Worm (Caenorhabditis elegans) whole organism, L1 larva: ENCODE results near the gene msrp-3.

Source experiments
- C16A3.4 ChIP-seq: fragments of 150-350 bp; optimal IDR thresholded peaks from 2 replicates; lab custom pipeline; 2014; ENCODE audit warnings: missing biosample characterization, missing genetic modification characterization
- F16B12.6 ChIP-seq: fragments of 150-350 bp; optimal IDR thresholded peaks from 2 replicates; lab custom pipeline; 2014; ENCODE audit warnings: missing biosample characterization, missing genetic modification characterization
- Y116A8C.19 ChIP-seq: sonication (generic microtip); optimal IDR thresholded peaks from 2 replicates; lab custom pipeline; 2016; ENCODE audit warnings: missing compliant biosample characterization, missing genetic modification characterization, borderline replicate concordance
- alr-1 ChIP-seq: fragments of 200-800 bp; sonication (Bioruptor generic); optimal IDR thresholded peaks from 2 replicates; lab custom pipeline; 2018; ENCODE audit warnings: borderline replicate concordance, mild to moderate bottlenecking, missing genetic modification characterization, missing compliant biosample characterization
- aly-2 ChIP-seq: fragments of 150-350 bp; optimal IDR thresholded peaks from 2 replicates; lab custom pipeline; 2014; ENCODE audit warnings: missing biosample characterization, missing genetic modification characterization
- blmp-1 ChIP-seq: fragments of 150-350 bp; optimal IDR thresholded peaks from 2 replicates; lab custom pipeline; 2014; ENCODE audit warnings: missing biosample characterization, missing genetic modification characterization
- ceh-82 ChIP-seq, 3 experiments: fragments of 150-350 bp in 1 of 3; sonication (generic microtip) in 2 of 3; optimal IDR thresholded peaks; 2 replicates each; lab custom pipeline; 2014 to 2017; ENCODE audit warnings: missing biosample characterization in 3 of 3, missing genetic modification characterization in 3 of 3
- dpl-1 ChIP-seq, 3 experiments: fragments of 150-350 bp in 2 of 3; sonication (generic microtip) in 1 of 3; optimal IDR thresholded peaks; 2 replicates each; lab custom pipeline; 2014 to 2017; ENCODE audit warnings: missing biosample characterization in 3 of 3, missing genetic modification characterization in 3 of 3, missing genetic modification reagents in 3 of 3
- dsc-1 ChIP-seq: sonication (generic microtip); optimal IDR thresholded peaks from 2 replicates; lab custom pipeline; 2016; ENCODE audit warnings: mild to moderate bottlenecking, missing genetic modification characterization, missing compliant biosample characterization
- egl-13 ChIP-seq: sonication (generic microtip); optimal IDR thresholded peaks from 2 replicates; lab custom pipeline; 2016; ENCODE audit warnings: missing genotype, missing genetic modification reagents, missing genetic modification characterization, missing compliant biosample characterization
- elt-2 ChIP-seq: sonication (generic microtip); optimal IDR thresholded peaks from 2 replicates; lab custom pipeline; 2016; ENCODE audit warnings: missing genetic modification characterization, mild to moderate bottlenecking, inconsistent platforms, missing compliant biosample characterization, missing genetic modification reagents
- fkh-8 ChIP-seq: sonication (generic microtip); optimal IDR thresholded peaks from 2 replicates; lab custom pipeline; 2016; ENCODE audit warnings: mild to moderate bottlenecking, missing genetic modification characterization, missing compliant biosample characterization
- hlh-17 ChIP-seq: fragments of 200-800 bp; sonication (Bioruptor generic); optimal IDR thresholded peaks from 2 replicates; lab custom pipeline; 2018; ENCODE audit warnings: missing genetic modification characterization, mild to moderate bottlenecking, missing compliant biosample characterization, moderate library complexity, borderline replicate concordance
- hpl-2 ChIP-seq: fragments of 150-350 bp; optimal IDR thresholded peaks from 2 replicates; lab custom pipeline; 2014; ENCODE audit warnings: missing biosample characterization, missing genetic modification reagents, missing genetic modification characterization
- isw-1 ChIP-seq: fragments of 200-800 bp; sonication (Bioruptor generic); IDR thresholded peaks from 2 replicates; pipeline ENCODE4 v1.3.6; 2022; ENCODE audit warnings: missing genetic modification characterization, missing compliant biosample characterization
- lin-15B ChIP-seq: fragments of 150-350 bp; sonication (generic microtip); optimal IDR thresholded peaks from 3 replicates; lab custom pipeline; 2014; ENCODE audit warnings: missing biosample characterization, missing genetic modification characterization
- lin-35 ChIP-seq, 2 experiments: fragments of 150-350 bp; optimal IDR thresholded peaks; 2 replicates each; lab custom pipeline; 2014; ENCODE audit warnings: missing biosample characterization in 2 of 2, missing genetic modification characterization in 2 of 2, missing genetic modification reagents in 2 of 2
- lin-39 ChIP-seq: fragments of 150-350 bp; optimal IDR thresholded peaks from 2 replicates; lab custom pipeline; 2014; ENCODE audit warnings: missing biosample characterization, missing genetic modification reagents, missing genetic modification characterization
- lir-3 ChIP-seq: sonication (generic microtip); optimal IDR thresholded peaks from 2 replicates; lab custom pipeline; 2016; ENCODE audit warnings: mild to moderate bottlenecking, missing genetic modification characterization, moderate library complexity, missing compliant biosample characterization; ENCODE audit not compliant: poor library complexity
- lsy-2 ChIP-seq, 2 experiments: fragments of 150-350 bp; optimal IDR thresholded peaks; 2 replicates each; lab custom pipeline; 2014; ENCODE audit warnings: missing biosample characterization in 2 of 2, missing genetic modification characterization in 2 of 2
- mab-9 ChIP-seq: fragments of 200-800 bp; sonication (Bioruptor generic); IDR thresholded peaks from 2 replicates; pipeline ENCODE4 v1.3.6; 2022; ENCODE audit warnings: missing genetic modification reagents, missing genetic modification characterization, missing compliant biosample characterization
- mdl-1 ChIP-seq, 2 experiments: fragments of 150-350 bp; optimal IDR thresholded peaks; 2 replicates each; lab custom pipeline; 2014 to 2017; ENCODE audit warnings: missing biosample characterization in 2 of 2, missing genetic modification characterization in 2 of 2, inconsistent platforms in 1 of 2
- mep-1 ChIP-seq: fragments of 150-350 bp; optimal IDR thresholded peaks from 2 replicates; lab custom pipeline; 2014; ENCODE audit warnings: missing biosample characterization, missing genetic modification characterization
- nhr-11 ChIP-seq: fragments of 150-350 bp; optimal IDR thresholded peaks from 2 replicates; lab custom pipeline; 2014; ENCODE audit warnings: missing biosample characterization, missing genetic modification characterization
- nhr-71 ChIP-seq: sonication (generic microtip); optimal IDR thresholded peaks from 2 replicates; lab custom pipeline; 2016; ENCODE audit warnings: mild to moderate bottlenecking, missing genetic modification characterization, moderate library complexity, missing compliant biosample characterization
- nhr-76 ChIP-seq: sonication (generic microtip); optimal IDR thresholded peaks from 2 replicates; lab custom pipeline; 2017; ENCODE audit warnings: missing biosample characterization, missing genetic modification characterization
- nhr-84 ChIP-seq: sonication (generic microtip); optimal IDR thresholded peaks from 2 replicates; lab custom pipeline; 2017; ENCODE audit warnings: missing biosample characterization, missing genetic modification characterization
- nhr-85 ChIP-seq: sonication (generic microtip); peaks from one replicate; lab custom pipeline; 2016; ENCODE audit warnings: missing genetic modification characterization, inconsistent platforms, missing compliant biosample characterization
- nhr-90 ChIP-seq: sonication (generic microtip); optimal IDR thresholded peaks from 2 replicates; lab custom pipeline; 2016; ENCODE audit warnings: mild to moderate bottlenecking, missing genetic modification characterization, missing compliant biosample characterization; ENCODE audit not compliant: poor library complexity
- pqm-1 ChIP-seq: sonication (generic microtip); optimal IDR thresholded peaks from 3 replicates; lab custom pipeline; 2017; ENCODE audit warnings: missing biosample characterization, missing genetic modification characterization
- rnt-1 ChIP-seq: sonication (generic microtip); optimal IDR thresholded peaks from 2 replicates; lab custom pipeline; 2016; ENCODE audit warnings: mild to moderate bottlenecking, missing genetic modification characterization, moderate library complexity, missing compliant biosample characterization
- skn-1 ChIP-seq: fragments of 150-350 bp; optimal IDR thresholded peaks from 2 replicates; lab custom pipeline; 2014; ENCODE audit warnings: missing biosample characterization, missing genetic modification characterization
- snpc-4 ChIP-seq: fragments of 150-350 bp; optimal IDR thresholded peaks from 2 replicates; lab custom pipeline; 2014; ENCODE audit warnings: missing biosample characterization, missing genetic modification characterization
- snu-23 ChIP-seq: sonication (generic microtip); optimal IDR thresholded peaks from 2 replicates; lab custom pipeline; 2016; ENCODE audit warnings: missing genetic modification characterization, missing compliant biosample characterization
- sox-4 ChIP-seq: sonication (generic microtip); optimal IDR thresholded peaks from 2 replicates; lab custom pipeline; 2016; ENCODE audit warnings: missing genetic modification characterization, missing compliant biosample characterization
- swsn-7 ChIP-seq: sonication (generic microtip); optimal IDR thresholded peaks from 2 replicates; lab custom pipeline; 2016; ENCODE audit warnings: missing genetic modification characterization, missing compliant biosample characterization
- unc-30 ChIP-seq: sonication (generic microtip); optimal IDR thresholded peaks from 2 replicates; lab custom pipeline; 2017; ENCODE audit warnings: missing biosample characterization, missing genetic modification characterization
- unc-86 ChIP-seq: sonication (generic microtip); optimal IDR thresholded peaks from 2 replicates; lab custom pipeline; 2016; ENCODE audit warnings: missing genetic modification characterization, missing compliant biosample characterization
- vab-15 ChIP-seq: sonication (generic microtip); optimal IDR thresholded peaks from 2 replicates; lab custom pipeline; 2017; ENCODE audit warnings: missing genotype, mild to moderate bottlenecking, missing genetic modification characterization, missing compliant biosample characterization
- xbp-1 ChIP-seq: sonication (generic microtip); optimal IDR thresholded peaks from 2 replicates; lab custom pipeline; 2016; ENCODE audit warnings: missing genetic modification characterization, missing compliant biosample characterization
- zag-1 ChIP-seq: fragments of 150-350 bp; optimal IDR thresholded peaks from 2 replicates; lab custom pipeline; 2014; ENCODE audit warnings: missing biosample characterization, missing genetic modification characterization
- zip-4 ChIP-seq: fragments of 200-800 bp; sonication (Bioruptor generic); optimal IDR thresholded peaks from 2 replicates; lab custom pipeline; 2018; ENCODE audit warnings: mild to moderate bottlenecking, missing genetic modification characterization, moderate library complexity, missing compliant biosample characterization
- ztf-11 ChIP-seq, 2 experiments: sonication (generic microtip); optimal IDR thresholded peaks; 2 replicates each; lab custom pipeline; 2016 to 2017; ENCODE audit warnings: missing genetic modification characterization in 2 of 2, missing biosample characterization in 1 of 2, missing compliant biosample characterization in 1 of 2

Gene msrp-3

DNA sequence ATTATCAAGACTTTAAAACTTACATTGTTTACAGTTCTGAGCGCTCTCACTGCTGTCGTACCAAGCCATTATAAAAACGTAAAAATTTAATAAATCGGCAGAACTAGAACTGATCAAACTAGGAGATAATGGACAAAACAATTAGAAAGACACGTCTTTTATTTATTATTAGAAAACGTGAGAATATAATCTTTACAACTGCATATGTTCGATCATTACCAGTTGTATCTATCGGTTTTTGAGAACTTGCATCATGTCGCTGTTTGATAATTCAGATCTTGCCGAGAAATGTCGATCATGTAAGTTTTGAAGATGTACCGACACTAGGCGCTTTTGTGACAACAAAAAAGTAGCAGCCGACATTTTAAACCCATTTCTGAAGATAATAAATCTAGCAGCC is 31.0 kb upstream of the msrp-3 start, which contains the start of gene F28A10.7:
Gene F28A10.7, minus strand, starts transcription at position 101 of the 400 bp plus-strand sequence.
- TF ChIP-seq unc-30 (tag; lab: Kevin White, UChicago) (no peak), isw-1 (GFP tag; lab: Robert Waterston, UW) (no peak), lsy-2 (tag; optimal IDR thresholded peaks at IDR 0.05; lab: Kevin White, UChicago) (no peak), dpl-1 (GFP tag; optimal IDR thresholded peaks at IDR 0.05; lab: Kevin White, UChicago) (no peak), lin-39 (tag; lab: Kevin White, UChicago) (no peak), pqm-1 (no peak), mep-1 (no peak)

DNA sequence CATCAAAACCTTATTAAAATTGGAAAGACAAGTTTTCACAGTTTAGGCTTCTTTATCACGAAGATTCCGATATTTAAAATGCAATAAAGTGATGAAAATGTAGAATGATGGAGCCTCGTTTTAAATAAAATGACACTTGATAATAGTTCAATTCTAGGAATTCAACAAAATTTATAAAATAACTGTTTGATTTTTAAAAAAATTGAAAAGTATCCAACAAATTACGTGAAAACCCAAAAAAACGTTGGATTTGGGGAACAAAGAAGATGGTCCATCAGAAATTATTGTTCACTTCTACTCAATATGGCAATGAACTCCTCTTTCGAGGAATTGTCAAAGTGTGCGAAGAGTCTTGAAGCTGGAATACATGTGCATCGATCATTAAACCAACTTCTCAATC is 29.3 kb upstream of the msrp-3 start, which contains the start of gene F28A10.4:
Gene F28A10.4, plus strand, starts transcription at position 301 of the 400 bp plus-strand sequence.
- TF ChIP-seq vab-15 (no peak), nhr-85 (tag; lab: Kevin White, UChicago) (peak; percentile 33)

DNA sequence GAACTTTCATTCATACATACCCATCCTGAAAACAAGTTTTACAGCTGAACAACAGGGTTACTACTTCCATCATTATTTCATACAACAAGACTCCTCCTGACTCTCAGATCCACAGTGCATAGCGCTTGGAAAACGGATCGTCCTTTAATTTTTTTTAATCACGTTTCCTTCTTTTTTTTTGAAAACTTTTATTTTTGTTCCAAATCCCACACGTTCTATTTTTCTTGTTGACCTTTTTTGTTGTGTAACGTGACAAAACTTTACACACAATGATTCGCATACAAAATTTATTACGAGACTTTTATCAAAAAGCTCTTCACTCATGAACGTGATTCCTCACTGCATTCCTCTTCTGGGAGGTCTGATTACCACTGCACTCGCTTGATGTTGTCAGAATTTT is 25.5 kb upstream of the msrp-3 start, which contains the start of gene clc-33:
Gene clc-33, plus strand, starts transcription at position 301 of the 400 bp plus-strand sequence.
- TF ChIP-seq Y116A8C.19 (tag; lab: Kevin White, UChicago) (no peak), fkh-8 (no peak), elt-2 (no peak), nhr-71 (tag; lab: Kevin White, UChicago) (no peak), ceh-82 (tag; optimal IDR thresholded peaks at IDR 0.05; lab: Kevin White, UChicago) (no peak), zag-1 (tag; lab: Kevin White, UChicago) (no peak), hlh-17 (GFP tag; lab: Kevin White, UChicago) (no peak), unc-86 (tag; lab: Kevin White, UChicago) (no peak), swsn-7 (tag; lab: Kevin White, UChicago) (no peak), vab-15 (no peak), skn-1 (tag; lab: Kevin White, UChicago) (no peak), nhr-84 (no peak), blmp-1 (tag; lab: Kevin White, UChicago) (no peak), nhr-85 (tag; lab: Kevin White, UChicago) (no peak), snu-23 (GFP tag; lab: Kevin White, UChicago) (no peak), rnt-1 (no peak), aly-2 (tag; lab: Kevin White, UChicago) (no peak), nhr-76 (tag; lab: Kevin White, UChicago) (no peak)
- TF ChIP-seq, all 84 proteins: peak for 0

DNA sequence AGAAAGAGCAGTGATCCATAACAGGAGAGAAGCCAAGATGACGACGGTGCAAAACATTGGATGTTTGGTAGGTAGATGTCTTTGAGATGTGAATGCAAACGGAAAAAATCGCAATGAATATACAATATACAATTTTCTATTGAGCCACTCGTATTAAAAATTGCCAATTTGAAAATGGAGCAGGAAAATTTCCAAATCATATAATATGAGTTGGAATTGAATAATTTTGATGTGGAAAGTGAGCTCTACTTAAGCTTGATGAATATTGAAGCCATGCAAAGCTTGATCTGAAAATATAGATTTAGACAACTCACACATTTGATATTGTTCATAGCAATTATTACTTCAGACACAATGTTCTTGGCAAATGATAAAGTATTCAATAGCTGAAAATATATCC is 23.8 kb upstream of the msrp-3 start, which contains the start of gene F28A10.8:
Gene F28A10.8, minus strand, starts transcription at position 101 of the 400 bp plus-strand sequence.
- TF ChIP-seq zip-4 (no peak), snpc-4 (no peak), nhr-90 (no peak), alr-1 (no peak), ceh-82 (tag; optimal IDR thresholded peaks at IDR 0.05; lab: Kevin White, UChicago) (no peak), elt-2 (no peak), nhr-84 (no peak), zag-1 (tag; lab: Kevin White, UChicago) (no peak), lin-35 (GFP tag; optimal IDR thresholded peaks at IDR 0.05; lab: Kevin White, UChicago) (no peak), mep-1 (no peak), blmp-1 (tag; lab: Kevin White, UChicago) (no peak), F16B12.6 (tag; lab: Kevin White, UChicago) (no peak), xbp-1 (tag; lab: Kevin White, UChicago) (no peak), dsc-1 (tag; lab: Kevin White, UChicago) (no peak), lin-15B (no peak), mdl-1 (tag; optimal IDR thresholded peaks at IDR 0.05; lab: Kevin White, UChicago) (no peak)

ce11 chrII:825521-825920 is 10.9 kb upstream of the msrp-3 start, which contains the start of gene F28A10.1:
F28A10.1 (plus strand) TSS chrII:825821.
- TF ChIP-seq vab-15 (no peak), nhr-85 (tag; lab: Kevin White, UChicago) (no peak), egl-13 (no peak), ztf-11 (tag; optimal IDR thresholded peaks at IDR 0.05; lab: Kevin White, UChicago) (no peak), C16A3.4 (no peak), lir-3 (no peak), nhr-90 (no peak), aly-2 (tag; lab: Kevin White, UChicago) (no peak), nhr-11 (tag; lab: Kevin White, UChicago) (no peak), blmp-1 (tag; lab: Kevin White, UChicago) (no peak), hpl-2 (GFP tag; lab: Kevin White, UChicago) (no peak), mab-9 (no peak), nhr-76 (tag; lab: Kevin White, UChicago) (no peak), zip-4 (no peak), mep-1 (no peak), sox-4 (no peak)
